Fruit fly (Drosophila melanogaster) whole organism, pupa: ENCODE measurements around the gene CG18666.

Experiments
- CG4496 ChIP-seq: fragments of 200-800 bp; sonication (Bioruptor generic); IDR thresholded peaks from 3 replicates; pipeline ENCODE4 v1.3.6; 2022; ENCODE audit warnings: missing biosample characterization, missing genetic modification characterization
- CG9948 ChIP-seq: fragments of 200-800 bp; sonication (Bioruptor generic); optimal IDR thresholded peaks from 2 replicates; lab custom pipeline; 2018; ENCODE audit warnings: missing biosample characterization, mild to moderate bottlenecking, missing genetic modification characterization, moderate library complexity
- EcR ChIP-seq: fragments of 200-800 bp; sonication (Bioruptor generic); optimal IDR thresholded peaks from 3 replicates; lab custom pipeline; 2019; ENCODE audit warnings: missing biosample characterization, missing genetic modification characterization, mild to moderate bottlenecking, moderate library complexity, missing genetic modification reagents
- Ets98B ChIP-seq: fragments of 200-800 bp; sonication (Bioruptor generic); IDR thresholded peaks from 2 replicates; pipeline ENCODE4 v1.3.6; 2022; ENCODE audit warnings: missing biosample characterization, missing genetic modification characterization
- Pif1A ChIP-seq: fragments of 200-800 bp; sonication (Bioruptor generic); optimal IDR thresholded peaks from 3 replicates; lab custom pipeline; 2016; ENCODE audit warnings: missing biosample characterization, missing genetic modification characterization
- rn ChIP-seq: fragments of 200-800 bp; sonication (Bioruptor generic); IDR thresholded peaks from 2 replicates; pipeline ENCODE4 v1.3.6; 2022; ENCODE audit warnings: missing biosample characterization, missing genetic modification characterization

- peak; percentile 84 for TF ChIP-seq EcR (GFP tag; lab: Kevin White, UChicago)
- no peak for TF ChIP-seq CG4496 (GFP tag; lab: Robert Waterston, UW)
- no peak for TF ChIP-seq CG9948
- no peak for TF ChIP-seq Pif1A (GFP tag; lab: Kevin White, UChicago)
- TF ChIP-seq Ets98B (GFP tag; lab: Robert Waterston, UW), result no peak
- TF ChIP-seq rn (GFP tag; lab: Robert Waterston, UW), result no peak
Observed at dm6 chr2L:11027213-11027612, 7.4 kb upstream of the CG18666 start.
